Worm (Caenorhabditis elegans) whole organism, young adult: ENCODE data around the gene fbxb-90.

Source experiments
- C06A6.2 ChIP-seq: fragments of 200-800 bp; sonication (Bioruptor generic); conservative IDR thresholded peaks from 2 replicates; pipeline ENCODE4 v1.3.6; 2022; ENCODE audit warnings: missing genetic modification characterization, missing compliant biosample characterization
- C17E4.6 ChIP-seq: fragments of 200-800 bp; sonication (Bioruptor generic); IDR thresholded peaks from 2 replicates; pipeline ENCODE4 v1.3.6; 2022; ENCODE audit warnings: missing genetic modification reagents, missing genetic modification characterization, missing compliant biosample characterization
- ama-1 ChIP-seq, 3 experiments: fragments of 150-350 bp in 1 of 3; sonication (generic microtip) in 2 of 3; optimal IDR thresholded peaks; 2 replicates each; lab custom pipeline; 2014 to 2018; ENCODE audit warnings: missing biosample characterization in 2 of 3, missing genetic modification characterization in 2 of 3, missing genetic modification reagents in 2 of 3
- aptf-2 ChIP-seq: fragments of 200-800 bp; sonication (Bioruptor generic); conservative IDR thresholded peaks from 2 replicates; pipeline ENCODE4 v1.3.6; 2022; ENCODE audit warnings: missing genetic modification reagents, missing genetic modification characterization, missing compliant biosample characterization
- ceh-40 ChIP-seq: fragments of 200-800 bp; sonication (Bioruptor generic); IDR thresholded peaks from 2 replicates; pipeline ENCODE4 v1.3.6; 2022; ENCODE audit warnings: missing genetic modification characterization, missing compliant biosample characterization
- hmg-20 ChIP-seq: fragments of 200-800 bp; sonication (Bioruptor generic); IDR thresholded peaks from 2 replicates; pipeline ENCODE4 v1.3.6; 2022; ENCODE audit warnings: missing genetic modification reagents, missing genetic modification characterization, missing compliant biosample characterization
- let-607 ChIP-seq, 2 experiments: fragments of 200-800 bp in 1 of 2; sonication (Bioruptor generic) in 1 of 2; sonication (generic microtip) in 1 of 2; optimal IDR thresholded peaks; 2 replicates each; lab custom pipeline; 2016 to 2018; ENCODE audit warnings: mild to moderate bottlenecking in 2 of 2, missing compliant biosample characterization in 2 of 2, missing genetic modification characterization in 2 of 2, moderate library complexity in 2 of 2, missing genotype in 1 of 2
- nhr-179 ChIP-seq: sonication (generic microtip); optimal IDR thresholded peaks from 2 replicates; lab custom pipeline; 2016; ENCODE audit warnings: mild to moderate bottlenecking, missing genetic modification characterization, missing compliant biosample characterization
- nhr-80 ChIP-seq: sonication (generic microtip); optimal IDR thresholded peaks from 2 replicates; lab custom pipeline; 2016; ENCODE audit warnings: missing genetic modification characterization, missing compliant biosample characterization
- pha-4 ChIP-seq: fragments of 150-350 bp; sonication (generic microtip); optimal IDR thresholded peaks from 2 replicates; lab custom pipeline; 2014; ENCODE audit warnings: missing biosample characterization, missing genetic modification reagents, missing genetic modification characterization
- snpc-4 ChIP-seq, 5 experiments: fragments of 150-350 bp in 1 of 5; sonication (generic microtip) in 4 of 5; optimal IDR thresholded peaks; 2 replicates each; lab custom pipeline; 2014 to 2018; ENCODE audit warnings: missing genetic modification characterization in 5 of 5, missing biosample characterization in 3 of 5, antibody characterized with exemption in 2 of 5, mild to moderate bottlenecking in 2 of 5, missing compliant biosample characterization in 2 of 5, missing genotype in 2 of 5, moderate library complexity in 2 of 5, missing genetic modification reagents in 1 of 5
- tlf-1 ChIP-seq: fragments of 200-800 bp; sonication (Bioruptor generic); optimal IDR thresholded peaks from 2 replicates; lab custom pipeline; 2018; ENCODE audit warnings: mild to moderate bottlenecking, missing genetic modification characterization, missing compliant biosample characterization
- unc-130 ChIP-seq: sonication (generic microtip); optimal IDR thresholded peaks from 2 replicates; lab custom pipeline; 2016; ENCODE audit warnings: missing genetic modification reagents, missing genetic modification characterization, missing compliant biosample characterization
- unc-62 ChIP-seq: fragments of 150-350 bp; optimal IDR thresholded peaks from 2 replicates; lab custom pipeline; 2014; ENCODE audit warnings: missing biosample characterization, missing genetic modification reagents, missing genetic modification characterization

ce11 chrII:3786538-3786937, 37.9 kb upstream of the fbxb-90 start:
- TF ChIP-seq snpc-4 (GFP tag; optimal IDR thresholded peaks at IDR 0.05; lab: Kevin White, UChicago) (no peak), snpc-4 (tag; optimal IDR thresholded peaks at IDR 0.05; lab: Kevin White, UChicago) (no peak), tlf-1 (no peak), pha-4 (tag; lab: Kevin White, UChicago) (peak; percentile 26), C06A6.2 (no peak), unc-130 (GFP tag; lab: Kevin White, UChicago) (no peak), ceh-40 (no peak), nhr-80 (tag; lab: Kevin White, UChicago) (peak; percentile 92), hmg-20 (no peak), unc-62 (peak; percentile 19), C17E4.6 (GFP tag; lab: Robert Waterston, UW) (no peak), nhr-179 (tag; lab: Kevin White, UChicago) (no peak), let-607 (tag; optimal IDR thresholded peaks at IDR 0.05; lab: Kevin White, UChicago) (no peak), ama-1 (optimal IDR thresholded peaks at IDR 0.05; lab: Kevin White, UChicago) (no peak), ama-1 (GFP tag; optimal IDR thresholded peaks at IDR 0.05; lab: Kevin White, UChicago) (no peak), aptf-2 (GFP tag; lab: Robert Waterston, UW) (no peak)
